Worm (Caenorhabditis elegans): ENCODE results near the gene K07E3.9.

K07E3.9 gene

ce11 chrX:8089266-8089909 lies 18.6 kb upstream of the K07E3.9 start:
- peak; percentile 19 for TF ChIP-seq gei-17 (GFP tag; optimal IDR thresholded peaks at IDR 0.05)
- TF ChIP-seq B0336.3 (GFP tag; IDR thresholded peaks at IDR 0.05) = no peak
- TF ChIP-seq nhr-80 (tag; optimal IDR thresholded peaks at IDR 0.05) = peak; percentile 50
- TF ChIP-seq lin-26 (GFP tag; IDR thresholded peaks at IDR 0.05) = peak; percentile 70; the same call in 1 of the 2 replicates
- TF ChIP-seq cebp-1 (GFP tag; IDR thresholded peaks at IDR 0.05) = no peak
- TF ChIP-seq cebp-1 (tag; optimal IDR thresholded peaks at IDR 0.05) = peak; percentile 0
- peak; percentile 3 for TF ChIP-seq ama-1 (optimal IDR thresholded peaks at IDR 0.05)
- TF ChIP-seq ama-1 (GFP tag; optimal IDR thresholded peaks at IDR 0.05) = no peak
- TF ChIP-seq F23B12.7 (tag; optimal IDR thresholded peaks at IDR 0.05; ENCODE audit: insufficient read depth) = no peak

- TF ChIP-seq bed-1 (GFP tag; IDR thresholded peaks at IDR 0.05) (no peak), efl-1 (GFP tag; optimal IDR thresholded peaks at IDR 0.05) (no peak), him-1 (tag; optimal IDR thresholded peaks at IDR 0.05) (no peak), F55B11.4 (tag; optimal IDR thresholded peaks at IDR 0.05; ENCODE audit: borderline replicate concordance, insufficient read depth) (no peak), B0035.1 (tag; optimal IDR thresholded peaks at IDR 0.05) (no peak), hmg-20 (GFP tag; IDR thresholded peaks at IDR 0.05) (no peak), Y79H2A.3 (GFP tag; conservative IDR thresholded peaks at IDR 0.05) (no peak), lin-26 (GFP tag; IDR thresholded peaks at IDR 0.05) (no peak), dpl-1 (GFP tag; optimal IDR thresholded peaks at IDR 0.05) (no peak), tlf-1 (GFP tag; optimal IDR thresholded peaks at IDR 0.05) (no peak), zim-3 (tag; optimal IDR thresholded peaks at IDR 0.05) (no peak), nhr-179 (tag; optimal IDR thresholded peaks at IDR 0.05) (no peak)
Measured at ce11 chrX:8089916-8090315, 18.1 kb upstream of the K07E3.9 start.

- TF ChIP-seq lsy-27 (tag; optimal IDR thresholded peaks at IDR 0.05; ENCODE audit: borderline replicate concordance, insufficient read depth) = no peak
- peak; percentile 49 for TF ChIP-seq nhr-80 (tag; optimal IDR thresholded peaks at IDR 0.05)
Measured at ce11 chrX:8098813-8099360, 9.1 kb upstream of the K07E3.9 start, which contains the start of gene catp-5. catp-5 (minus strand) TSS chrX:8098863.

- no peak for TF ChIP-seq cebp-1 (GFP tag; IDR thresholded peaks at IDR 0.05)
- TF ChIP-seq cebp-1 (tag; optimal IDR thresholded peaks at IDR 0.05) = no peak
- no peak for TF ChIP-seq madf-3 (GFP tag; IDR thresholded peaks at IDR 0.05)
- no peak for TF ChIP-seq ztf-28 (GFP tag; IDR thresholded peaks at IDR 0.05)
- peak; percentile 8 for TF ChIP-seq nhr-80 (tag; optimal IDR thresholded peaks at IDR 0.05)
- no peak for TF ChIP-seq B0261.1 (tag; optimal IDR thresholded peaks at IDR 0.05)
- peak; percentile 40 for TF ChIP-seq gei-17 (GFP tag; optimal IDR thresholded peaks at IDR 0.05)
- no peak for TF ChIP-seq zfh-2 (GFP tag; conservative IDR thresholded peaks at IDR 0.05)
- TF ChIP-seq ztf-25 (GFP tag; IDR thresholded peaks at IDR 0.05) = no peak
- no peak for TF ChIP-seq ztf-22 (GFP tag; optimal IDR thresholded peaks at IDR 0.05)
- TF ChIP-seq die-1 (tag; optimal IDR thresholded peaks at IDR 0.05) = no peak
- TF ChIP-seq mes-4 (tag; optimal IDR thresholded peaks at IDR 0.05) = no peak
- no peak for TF ChIP-seq Y67H2A.10 (GFP tag; conservative IDR thresholded peaks at IDR 0.05)
- no peak for TF ChIP-seq aptf-3 (GFP tag; IDR thresholded peaks at IDR 0.05)
- peak; percentile 57 for TF ChIP-seq lin-40 (tag; optimal IDR thresholded peaks at IDR 0.05)
- TF ChIP-seq ceh-100 (GFP tag; IDR thresholded peaks at IDR 0.05) = no peak
- no peak for TF ChIP-seq snpc-1.3 (tag; optimal IDR thresholded peaks at IDR 0.05; ENCODE audit: insufficient read depth)
- TF ChIP-seq lag-1 (GFP tag; IDR thresholded peaks at IDR 0.05) = no peak
- TF ChIP-seq unc-130 (GFP tag; optimal IDR thresholded peaks at IDR 0.05) = no peak
- TF ChIP-seq C06A6.2 (GFP tag; conservative IDR thresholded peaks at IDR 0.05) = no peak
- TF ChIP-seq somi-1 (GFP tag; optimal IDR thresholded peaks at IDR 0.05) = no peak
- no peak for TF ChIP-seq egrh-3 (GFP tag; IDR thresholded peaks at IDR 0.05)
- TF ChIP-seq unc-62 (GFP tag; optimal IDR thresholded peaks at IDR 0.05) = no peak
- TF ChIP-seq F57C9.4 (tag; optimal IDR thresholded peaks at IDR 0.05) = no peak
- no peak for TF ChIP-seq hsf-1 (GFP tag; IDR thresholded peaks at IDR 0.05)
- no peak for TF ChIP-seq ztf-18 (tag; optimal IDR thresholded peaks at IDR 0.05)
Measured at ce11 chrX:8103899-8104298, 4.1 kb upstream of the K07E3.9 start, which contains the start of gene K07E3.2. K07E3.2 (plus strand) TSS chrX:8104298.

Measured in whole organism, young adult.